Fruit fly (Drosophila melanogaster) whole organism, embryonic: ENCODE results near the gene Pka-C3.

ENCODE experiments used
- B-H1 ChIP-seq: fragments of 200-800 bp; sonication (Bioruptor generic); IDR thresholded peaks from 3 replicates; pipeline ENCODE4 v1.3.6; 2022; ENCODE audit warnings: missing biosample characterization, missing genetic modification characterization
- CG10321 ChIP-seq: fragments of 200-800 bp; sonication (Bioruptor generic); IDR thresholded peaks from 2 replicates; pipeline ENCODE4 v1.3.6; 2022; ENCODE audit warnings: missing biosample characterization, missing genetic modification characterization
- CG10979 ChIP-seq: fragments of 200-800 bp; sonication (Bioruptor generic); optimal IDR thresholded peaks from 2 replicates; lab custom pipeline; 2018; ENCODE audit warnings: missing biosample characterization, mild to moderate bottlenecking, missing genetic modification characterization, moderate library complexity
- CG14014 ChIP-seq: fragments of 200-800 bp; sonication (Bioruptor generic); IDR thresholded peaks from 2 replicates; pipeline ENCODE4 v1.3.6; 2022; ENCODE audit warnings: missing biosample characterization, missing genetic modification characterization
- CG14441 ChIP-seq: fragments of 200-800 bp; sonication (Bioruptor generic); IDR thresholded peaks from 2 replicates; pipeline ENCODE4 v1.3.6; 2022; ENCODE audit warnings: missing biosample characterization, missing genetic modification characterization
- CG16813 ChIP-seq: fragments of 200-800 bp; sonication (Bioruptor generic); IDR thresholded peaks from 3 replicates; pipeline ENCODE4 v1.3.6; 2022; ENCODE audit warnings: missing biosample characterization, missing genetic modification characterization; ENCODE audit not compliant: partially characterized antibody
- CG18619 ChIP-seq: fragments of 200-800 bp; sonication (Bioruptor generic); optimal IDR thresholded peaks from 3 replicates; lab custom pipeline; 2017; ENCODE audit warnings: missing biosample characterization, mild to moderate bottlenecking, missing genetic modification characterization
- CG2120 ChIP-seq: fragments of 200-800 bp; sonication (Bioruptor generic); optimal IDR thresholded peaks from 3 replicates; lab custom pipeline; 2016; ENCODE audit warnings: missing biosample characterization, missing genetic modification characterization
- CG32532 ChIP-seq: fragments of 200-800 bp; sonication (Bioruptor generic); IDR thresholded peaks from 2 replicates; pipeline ENCODE4 v1.3.6; 2022; ENCODE audit warnings: missing biosample characterization, missing genetic modification characterization
- CG3726 ChIP-seq: fragments of 200-800 bp; sonication (Bioruptor generic); IDR thresholded peaks from 3 replicates; pipeline ENCODE4, ENCODE4 v1.3.6; 2022; ENCODE audit warnings: missing biosample characterization, missing genetic modification characterization
- CG3847 ChIP-seq: fragments of 200-800 bp; sonication (Bioruptor generic); IDR thresholded peaks from 2 replicates; pipeline ENCODE4 v1.3.6; 2022; ENCODE audit warnings: missing biosample characterization, missing genetic modification characterization
- CG7271 ChIP-seq: fragments of 200-800 bp; sonication (Bioruptor generic); optimal IDR thresholded peaks from 2 replicates; lab custom pipeline; 2018; ENCODE audit warnings: missing biosample characterization, mild to moderate bottlenecking, missing genetic modification characterization, moderate library complexity
- CG9215 ChIP-seq: fragments of 200-800 bp; sonication (Bioruptor generic); IDR thresholded peaks from 2 replicates; pipeline ENCODE4 v1.3.6; 2022; ENCODE audit warnings: missing biosample characterization, missing genetic modification characterization
- Chrac-16 ChIP-seq: fragments of 200-800 bp; sonication (Bioruptor generic); optimal IDR thresholded peaks from 3 replicates; lab custom pipeline; 2016; ENCODE audit warnings: missing biosample characterization, missing genetic modification characterization
- Dfd ChIP-seq, 2 experiments: fragments of >200 bp; optimal IDR thresholded peaks; 2 replicates each; lab custom pipeline; 2017; ENCODE audit warnings: missing biosample characterization in 2 of 2, missing genetic modification characterization in 2 of 2
- Doc3 ChIP-seq: fragments of 200-800 bp; sonication (Bioruptor generic); IDR thresholded peaks from 3 replicates; pipeline ENCODE4 v1.3.6; 2022; ENCODE audit warnings: missing biosample characterization, missing genetic modification characterization; ENCODE audit not compliant: partially characterized antibody
- E2f2 ChIP-seq: fragments of 200-800 bp; sonication (Bioruptor generic); IDR thresholded peaks from 2 replicates; pipeline ENCODE4 v1.3.6; 2022; ENCODE audit warnings: missing biosample characterization, missing genetic modification characterization
- HLH3B ChIP-seq: fragments of 200-800 bp; sonication (Bioruptor generic); IDR thresholded peaks from 2 replicates; pipeline ENCODE4 v1.3.6; 2022; ENCODE audit warnings: missing biosample characterization, missing genetic modification characterization
- HLH54F ChIP-seq: fragments of 200-800 bp; sonication (Bioruptor generic); optimal IDR thresholded peaks from 3 replicates; lab custom pipeline; 2016; ENCODE audit warnings: missing biosample characterization, missing genetic modification characterization
- Meics ChIP-seq: fragments of 200-800 bp; sonication (Bioruptor generic); optimal IDR thresholded peaks from 2 replicates; lab custom pipeline; 2017; ENCODE audit warnings: missing biosample characterization, mild to moderate bottlenecking, missing genetic modification characterization
- Nf-YC ChIP-seq: fragments of 200-800 bp; optimal IDR thresholded peaks from 3 replicates; lab custom pipeline; 2019; ENCODE audit warnings: missing biosample characterization, mild to moderate bottlenecking, missing genetic modification characterization, moderate library complexity
- Rx ChIP-seq: fragments of 200-800 bp; sonication (Bioruptor generic); IDR thresholded peaks from 2 replicates; pipeline ENCODE4 v1.3.6; 2022; ENCODE audit warnings: missing biosample characterization, missing genetic modification characterization
- Sin3A ChIP-seq: fragments of >200 bp; optimal IDR thresholded peaks from 2 replicates; lab custom pipeline; 2018
- ase ChIP-seq: fragments of 200-800 bp; sonication (Bioruptor generic); IDR thresholded peaks from 3 replicates; pipeline ENCODE4 v1.3.6; 2022; ENCODE audit warnings: missing biosample characterization, missing genetic modification characterization
- ato ChIP-seq: fragments of 200-800 bp; sonication (Bioruptor generic); IDR thresholded peaks from 2 replicates; pipeline ENCODE4 v1.3.6; 2022; ENCODE audit warnings: missing biosample characterization, missing genetic modification characterization; ENCODE audit not compliant: partially characterized antibody
- az2 ChIP-seq: fragments of 200-800 bp; sonication (Bioruptor generic); optimal IDR thresholded peaks from 3 replicates; lab custom pipeline; 2016; ENCODE audit warnings: missing biosample characterization, missing genetic modification characterization
- cad ChIP-seq: fragments of >200 bp; optimal IDR thresholded peaks from 2 replicates; lab custom pipeline; 2017; ENCODE audit warnings: missing biosample characterization, missing genetic modification characterization
- cas ChIP-seq: fragments of 200-800 bp; sonication (Bioruptor generic); IDR thresholded peaks from 2 replicates; pipeline ENCODE4 v1.3.6; 2022; ENCODE audit warnings: missing biosample characterization, missing genetic modification characterization
- caup ChIP-seq: fragments of 200-800 bp; sonication (Bioruptor generic); optimal IDR thresholded peaks from 3 replicates; lab custom pipeline; 2017; ENCODE audit warnings: missing biosample characterization, mild to moderate bottlenecking, missing genetic modification characterization, moderate library complexity; ENCODE audit not compliant: severe bottlenecking
- crp ChIP-seq, 2 experiments: fragments of 200-800 bp; sonication (Bioruptor generic); optimal IDR thresholded peaks; 2 replicates in 1 of 2; 3 replicates in 1 of 2; lab custom pipeline; 2017; ENCODE audit warnings: missing biosample characterization in 2 of 2, missing genetic modification characterization in 2 of 2, mild to moderate bottlenecking in 1 of 2, moderate library complexity in 1 of 2
- dan ChIP-seq: fragments of 200-800 bp; sonication (Bioruptor generic); IDR thresholded peaks from 2 replicates; pipeline ENCODE4 v1.3.6; 2022; ENCODE audit warnings: missing biosample characterization, missing genetic modification characterization
- esg ChIP-seq: fragments of 200-800 bp; sonication (Bioruptor generic); conservative IDR thresholded peaks from 2 replicates; pipeline ENCODE4 v1.3.6; 2022; ENCODE audit warnings: missing biosample characterization, missing genetic modification characterization
- exex ChIP-seq: fragments of 200-800 bp; sonication (Bioruptor generic); optimal IDR thresholded peaks from 4 replicates; lab custom pipeline; 2018; ENCODE audit warnings: missing biosample characterization, mild to moderate bottlenecking, missing genetic modification characterization, moderate library complexity
- fu2 ChIP-seq: fragments of 200-800 bp; sonication (Bioruptor generic); optimal IDR thresholded peaks from 2 replicates; lab custom pipeline; 2016; ENCODE audit warnings: missing biosample characterization, missing genetic modification characterization
- gfzf ChIP-seq: fragments of 200-800 bp; sonication (Bioruptor generic); optimal IDR thresholded peaks from 2 replicates; lab custom pipeline; 2016; ENCODE audit warnings: missing biosample characterization, mild to moderate bottlenecking, missing genetic modification characterization, moderate library complexity
- ham ChIP-seq: fragments of 200-800 bp; sonication (Bioruptor generic); IDR thresholded peaks from 2 replicates; pipeline ENCODE4 v1.3.6; 2022; ENCODE audit warnings: missing biosample characterization, missing genetic modification characterization
- insv ChIP-seq, 2 experiments: fragments of 200-800 bp; sonication (Bioruptor generic); optimal IDR thresholded peaks; 3 replicates each; lab custom pipeline; 2016 to 2018; ENCODE audit warnings: missing biosample characterization in 2 of 2, missing genetic modification characterization in 2 of 2
- ken ChIP-seq: fragments of 200-800 bp; sonication (Bioruptor generic); IDR thresholded peaks from 3 replicates; pipeline ENCODE4 v1.3.6; 2022; ENCODE audit warnings: missing biosample characterization, missing genetic modification characterization
- kni ChIP-seq: fragments of 200-800 bp; sonication (Bioruptor generic); optimal IDR thresholded peaks from 3 replicates; lab custom pipeline; 2017; ENCODE audit warnings: mild to moderate bottlenecking, missing biosample characterization, missing genetic modification reagents, missing genetic modification characterization
- lbe ChIP-seq: fragments of 200-800 bp; sonication (Bioruptor generic); optimal IDR thresholded peaks from 2 replicates; lab custom pipeline; 2016; ENCODE audit warnings: missing biosample characterization, mild to moderate bottlenecking, missing genetic modification characterization
- lilli ChIP-seq: fragments of 200-800 bp; sonication (Bioruptor generic); optimal IDR thresholded peaks from 3 replicates; lab custom pipeline; 2016; ENCODE audit warnings: missing biosample characterization, missing genetic modification characterization
- lola ChIP-seq, 3 experiments: fragments of >200 bp in 2 of 3; fragments of 200-800 bp in 1 of 3; sonication (Bioruptor generic) in 1 of 3; optimal IDR thresholded peaks; 2 replicates each; lab custom pipeline; 2017 to 2019; ENCODE audit warnings: missing biosample characterization in 3 of 3, missing genetic modification characterization in 3 of 3, mild to moderate bottlenecking in 1 of 3, moderate library complexity in 1 of 3
- onecut ChIP-seq: fragments of 200-800 bp; sonication (Bioruptor generic); IDR thresholded peaks from 2 replicates; pipeline ENCODE4 v1.3.6; 2022; ENCODE audit warnings: missing biosample characterization, missing genetic modification characterization
- pan ChIP-seq, 4 experiments: fragments of >200 bp in 3 of 4; fragments of 200-800 bp in 1 of 4; sonication (Bioruptor generic) in 1 of 4; optimal IDR thresholded peaks in 3 of 4; IDR thresholded peaks in 1 of 4; 2 replicates each; pipeline versions ENCODE4 v1.3.6 to Lab custom; 2017 to 2022; ENCODE audit warnings: missing biosample characterization in 2 of 4, missing genetic modification characterization in 2 of 4, mixed read lengths in 1 of 4
- run ChIP-seq: fragments of 200-800 bp; sonication (Bioruptor generic); optimal IDR thresholded peaks from 3 replicates; lab custom pipeline; 2018; ENCODE audit warnings: missing biosample characterization, mild to moderate bottlenecking, missing genetic modification characterization
- sima ChIP-seq: fragments of 200-800 bp; sonication (Bioruptor generic); optimal IDR thresholded peaks from 2 replicates; lab custom pipeline; 2016; ENCODE audit warnings: missing biosample characterization, missing genetic modification characterization
- slou ChIP-seq: fragments of 200-800 bp; sonication (Bioruptor generic); optimal IDR thresholded peaks from 3 replicates; lab custom pipeline; 2016; ENCODE audit warnings: missing biosample characterization, missing genetic modification characterization
- stc ChIP-seq: fragments of 200-800 bp; sonication (Bioruptor generic); IDR thresholded peaks from 2 replicates; pipeline ENCODE4 v1.3.6; 2022; ENCODE audit warnings: missing biosample characterization, missing genetic modification characterization
- tin ChIP-seq: fragments of 200-800 bp; sonication (Bioruptor generic); optimal IDR thresholded peaks from 3 replicates; lab custom pipeline; 2016; ENCODE audit warnings: missing biosample characterization, missing genetic modification characterization
- wdn ChIP-seq: fragments of 200-800 bp; sonication (Bioruptor generic); IDR thresholded peaks from 2 replicates; pipeline ENCODE4 v1.3.6; 2022; ENCODE audit warnings: missing biosample characterization, missing genetic modification characterization

The Pka-C3 gene

dm6 chr3L:15921043-15921621 lies 33.5 kb downstream of the Pka-C3 start (continued):
- TF ChIP-seq stc (GFP tag; lab: Robert Waterston, UW) (no peak), slou (peak; percentile 7), CG7271 (tag; lab: Kevin White, UChicago) (no peak), CG3726 (GFP tag; lab: Robert Waterston, UW) (no peak), ato (GFP tag; lab: Robert Waterston, UW) (no peak), Nf-YC (peak; percentile 3), CG16813 (no peak), kni (GFP tag; lab: Kevin White, UChicago) (no peak), dan (GFP tag; lab: Robert Waterston, UW) (no peak), CG10321 (GFP tag; lab: Robert Waterston, UW) (no peak), ase (GFP tag; lab: Robert Waterston, UW) (no peak), CG14441 (0 out of 2 replicates have a peak, but pooled peaks have one; percentile 35), fu2 (GFP tag; lab: Kevin White, UChicago) (no peak), CG9215 (GFP tag; lab: Robert Waterston, UW) (peak; percentile 27; the same call in 1 of the 2 replicates), lbe (GFP tag; lab: Kevin White, UChicago) (no peak), insv (GFP tag; optimal IDR thresholded peaks at IDR 0.05; lab: Kevin White, UChicago) (peak in 1 of 2 experiments; percentile 1), lilli (GFP tag; lab: Kevin White, UChicago) (peak; percentile 2), cas (GFP tag; lab: Robert Waterston, UW) (0 out of 2 replicates have a peak, but pooled peaks have one; percentile 17), esg (GFP tag; lab: Robert Waterston, UW) (peak; percentile 21; the same call in 1 of the 2 replicates), sima (GFP tag; lab: Kevin White, UChicago) (no peak), crp (GFP tag; optimal IDR thresholded peaks at IDR 0.05; lab: Kevin White, UChicago) (no peak), CG2120 (GFP tag; lab: Kevin White, UChicago) (peak; percentile 81), cad (no peak), CG10979 (tag; lab: Kevin White, UChicago) (no peak), CG14014 (no peak), wdn (no peak), run (peak; percentile 21), Meics (peak; percentile 77), az2 (GFP tag; lab: Kevin White, UChicago) (no peak), CG32532 (GFP tag; lab: Robert Waterston, UW) (peak; percentile 30; the same call in 1 of the 2 replicates), exex (tag; lab: Kevin White, UChicago) (peak; percentile 21), lola (GFP tag; optimal IDR thresholded peaks at IDR 0.05; lab: Kevin White, UChicago) (no peak), HLH54F (GFP tag; lab: Kevin White, UChicago) (peak; percentile 24), Dfd (GFP tag; optimal IDR thresholded peaks at IDR 0.05; lab: Kevin White, UChicago) (no peak), onecut (GFP tag; lab: Robert Waterston, UW) (no peak), gfzf (GFP tag; lab: Kevin White, UChicago) (no peak), Rx (no peak), CG18619 (GFP tag; lab: Kevin White, UChicago) (peak; percentile 54), ham (GFP tag; lab: Robert Waterston, UW) (no peak), CG3847 (no peak; the same call in 1 of the 2 replicates), ken (GFP tag; lab: Robert Waterston, UW) (no peak), caup (GFP tag; lab: Kevin White, UChicago) (peak; percentile 64), Doc3 (GFP tag; lab: Robert Waterston, UW) (no peak), E2f2 (GFP tag; lab: Robert Waterston, UW) (no peak), pan (optimal IDR thresholded peaks at IDR 0.05; lab: Kevin White, UChicago) (no peak), pan (GFP tag; optimal IDR thresholded peaks at IDR 0.05 in 1 of 2, IDR thresholded peaks at IDR 0.05 in 1 of 2) (peak in 1 of 2 experiments; percentile 21), B-H1 (no peak), tin (GFP tag; lab: Kevin White, UChicago) (peak; percentile 8), HLH3B (GFP tag; lab: Robert Waterston, UW) (0 out of 2 replicates have a peak, but pooled peaks have one; percentile 23), Sin3A (lab: Kevin White, UChicago) (no peak), Chrac-16 (GFP tag; lab: Kevin White, UChicago) (no peak)
